Worm (Caenorhabditis elegans) whole organism, L4 larva: ENCODE measurements around the gene F48F7.6.

Experiments
- F37D6.2 ChIP-seq: sonication (generic microtip); optimal IDR thresholded peaks from 2 replicates; lab custom pipeline; 2016; ENCODE audit warnings: mild to moderate bottlenecking, missing genetic modification characterization, missing compliant biosample characterization
- Y105C5A.15 ChIP-seq: fragments of 200-800 bp; sonication (Bioruptor generic); IDR thresholded peaks from 2 replicates; pipeline ENCODE4 v1.3.6; 2022; ENCODE audit warnings: missing genetic modification characterization, missing compliant biosample characterization
- Y48G9A.11 ChIP-seq: fragments of 200-800 bp; sonication (Bioruptor generic); IDR thresholded peaks from 2 replicates; pipeline ENCODE4 v1.3.6; 2022; ENCODE audit warnings: missing genetic modification reagents, missing genetic modification characterization, missing compliant biosample characterization
- Y75B8A.6 ChIP-seq: fragments of 200-800 bp; sonication (Bioruptor generic); IDR thresholded peaks from 2 replicates; pipeline ENCODE4 v1.3.6; 2022; ENCODE audit warnings: missing genetic modification reagents, missing genetic modification characterization, missing compliant biosample characterization
- aha-1 ChIP-seq: fragments of 150-350 bp; peaks from one replicate; lab custom pipeline; 2014; ENCODE audit warnings: missing biosample characterization, missing genetic modification characterization
- ceh-20 ChIP-seq: fragments of 200-800 bp; sonication (Bioruptor generic); IDR thresholded peaks from 2 replicates; pipeline ENCODE4 v1.3.6; 2022; ENCODE audit warnings: missing genetic modification reagents, missing genetic modification characterization, missing compliant biosample characterization
- ceh-28 ChIP-seq: fragments of 150-350 bp; optimal IDR thresholded peaks from 2 replicates; lab custom pipeline; 2014; ENCODE audit warnings: missing biosample characterization, missing genetic modification reagents, missing genetic modification characterization
- ceh-32 ChIP-seq: sonication (generic microtip); optimal IDR thresholded peaks from 2 replicates; lab custom pipeline; 2016; ENCODE audit warnings: mild to moderate bottlenecking, missing genetic modification characterization, missing compliant biosample characterization; ENCODE audit not compliant: poor library complexity
- ctbp-1 ChIP-seq: fragments of 200-800 bp; sonication (Bioruptor generic); IDR thresholded peaks from 2 replicates; pipeline ENCODE4 v1.3.6; 2022; ENCODE audit warnings: missing genetic modification reagents, missing genetic modification characterization, missing compliant biosample characterization
- daf-16 ChIP-seq, 3 experiments: sonication (generic microtip); optimal IDR thresholded peaks; 2 replicates each; lab custom pipeline; 2016 to 2017; ENCODE audit warnings: missing genetic modification characterization in 3 of 3, missing genetic modification reagents in 3 of 3, mild to moderate bottlenecking in 2 of 3, missing compliant biosample characterization in 2 of 3, missing biosample characterization in 1 of 3, moderate library complexity in 1 of 3
- daf-8 ChIP-seq: fragments of 200-800 bp; sonication (Bioruptor generic); IDR thresholded peaks from 2 replicates; pipeline ENCODE4 v1.3.6; 2022; ENCODE audit warnings: missing genetic modification characterization, missing compliant biosample characterization
- dmd-6 ChIP-seq: fragments of 200-800 bp; sonication (Bioruptor generic); IDR thresholded peaks from 2 replicates; pipeline ENCODE4 v1.3.6; 2022; ENCODE audit warnings: missing genetic modification reagents, missing genetic modification characterization, missing compliant biosample characterization
- fkh-10 ChIP-seq: fragments of 150-350 bp; optimal IDR thresholded peaks from 2 replicates; lab custom pipeline; 2014; ENCODE audit warnings: missing biosample characterization, missing genetic modification reagents, missing genetic modification characterization
- hlh-11 ChIP-seq: fragments of 200-800 bp; sonication (Bioruptor generic); optimal IDR thresholded peaks from 2 replicates; lab custom pipeline; 2018; ENCODE audit warnings: mild to moderate bottlenecking, missing genetic modification characterization, missing compliant biosample characterization
- hlh-30 ChIP-seq: sonication (generic microtip); optimal IDR thresholded peaks from 2 replicates; lab custom pipeline; 2017; ENCODE audit warnings: antibody characterized with exemption, mild to moderate bottlenecking, missing genetic modification characterization, missing compliant biosample characterization; ENCODE audit not compliant: insufficient read depth
- hmg-1.1 ChIP-seq: fragments of 200-800 bp; sonication (Bioruptor generic); IDR thresholded peaks from 2 replicates; pipeline ENCODE4 v1.3.6; 2022; ENCODE audit warnings: missing genetic modification reagents, missing genetic modification characterization, missing compliant biosample characterization
- lin-13 ChIP-seq: fragments of 150-350 bp; optimal IDR thresholded peaks from 2 replicates; lab custom pipeline; 2014; ENCODE audit warnings: missing biosample characterization, missing genetic modification reagents, missing genetic modification characterization
- lin-15B ChIP-seq: fragments of 150-350 bp; sonication (generic microtip); optimal IDR thresholded peaks from 3 replicates; lab custom pipeline; 2014; ENCODE audit warnings: missing biosample characterization, missing genetic modification characterization
- lin-39 ChIP-seq: fragments of 150-350 bp; optimal IDR thresholded peaks from 2 replicates; lab custom pipeline; 2014; ENCODE audit warnings: missing biosample characterization, missing genetic modification reagents, missing genetic modification characterization
- lsy-2 ChIP-seq, 2 experiments: fragments of 150-350 bp in 1 of 2; sonication (generic microtip) in 1 of 2; optimal IDR thresholded peaks; 2 replicates each; lab custom pipeline; 2014 to 2017; ENCODE audit warnings: missing biosample characterization in 2 of 2, missing genetic modification characterization in 2 of 2
- madf-5 ChIP-seq, 2 experiments: fragments of 200-800 bp; sonication (Bioruptor generic); IDR thresholded peaks; 2 replicates each; pipeline ENCODE4 v1.3.6; 2022; ENCODE audit warnings: missing compliant biosample characterization in 2 of 2, missing genetic modification characterization in 2 of 2
- mdl-1 ChIP-seq, 2 experiments: fragments of 150-350 bp in 1 of 2; sonication (generic microtip) in 1 of 2; optimal IDR thresholded peaks; 2 replicates each; lab custom pipeline; 2014 to 2017; ENCODE audit warnings: missing biosample characterization in 2 of 2, missing genetic modification characterization in 2 of 2
- mep-1 ChIP-seq: fragments of 150-350 bp; sonication (generic microtip); optimal IDR thresholded peaks from 3 replicates; lab custom pipeline; 2014; ENCODE audit warnings: missing biosample characterization, missing genetic modification characterization
- mes-2 ChIP-seq: sonication (generic microtip); optimal IDR thresholded peaks from 2 replicates; lab custom pipeline; 2016; ENCODE audit warnings: missing genotype, mild to moderate bottlenecking, missing genetic modification characterization, missing compliant biosample characterization; ENCODE audit not compliant: poor library complexity, severe bottlenecking
- nhr-10 ChIP-seq: fragments of 150-350 bp; optimal IDR thresholded peaks from 2 replicates; lab custom pipeline; 2014; ENCODE audit warnings: missing biosample characterization, missing genetic modification characterization
- nhr-11 ChIP-seq: fragments of 150-350 bp; optimal IDR thresholded peaks from 2 replicates; lab custom pipeline; 2014; ENCODE audit warnings: missing biosample characterization, missing genetic modification characterization
- nhr-237 ChIP-seq: sonication (generic microtip); optimal IDR thresholded peaks from 2 replicates; lab custom pipeline; 2017; ENCODE audit warnings: missing biosample characterization, missing genetic modification characterization
- nhr-76 ChIP-seq: fragments of 150-350 bp; optimal IDR thresholded peaks from 2 replicates; lab custom pipeline; 2014; ENCODE audit warnings: missing biosample characterization, missing genetic modification characterization
- rbr-2 ChIP-seq: sonication (generic microtip); optimal IDR thresholded peaks from 2 replicates; lab custom pipeline; 2016; ENCODE audit warnings: missing genotype, missing genetic modification characterization, missing compliant biosample characterization
- set-16 ChIP-seq: fragments of 200-800 bp; sonication (Bioruptor generic); IDR thresholded peaks from 2 replicates; pipeline ENCODE4 v1.3.6; 2022; ENCODE audit warnings: missing genetic modification reagents, missing genetic modification characterization, missing compliant biosample characterization
- snpc-1.2 ChIP-seq: fragments of 200-800 bp; sonication (Bioruptor generic); IDR thresholded peaks from 2 replicates; pipeline ENCODE4 v1.3.6; 2022; ENCODE audit warnings: missing genetic modification reagents, missing genetic modification characterization, missing compliant biosample characterization
- tag-97 ChIP-seq: fragments of 200-800 bp; sonication (Bioruptor generic); IDR thresholded peaks from 2 replicates; pipeline ENCODE4 v1.3.6; 2022; ENCODE audit warnings: missing genetic modification characterization, missing compliant biosample characterization
- tra-1 ChIP-seq: fragments of 200-800 bp; sonication (Bioruptor generic); IDR thresholded peaks from 2 replicates; pipeline ENCODE4 v1.3.6; 2022; ENCODE audit warnings: missing genetic modification reagents, missing genetic modification characterization, missing compliant biosample characterization
- unc-130 ChIP-seq: sonication (generic microtip); optimal IDR thresholded peaks from 2 replicates; lab custom pipeline; 2016; ENCODE audit warnings: missing genetic modification reagents, missing genetic modification characterization, missing compliant biosample characterization
- unc-39 ChIP-seq: sonication (generic microtip); optimal IDR thresholded peaks from 2 replicates; lab custom pipeline; 2017; ENCODE audit warnings: missing biosample characterization, missing genetic modification characterization
- unc-62 ChIP-seq, 3 experiments: fragments of 150-350 bp in 1 of 3; sonication (generic microtip); optimal IDR thresholded peaks in 2 of 3; peaks in 1 of 3; 1 replicate in 1 of 3; 2 replicates in 2 of 3; lab custom pipeline; 2014 to 2017; ENCODE audit warnings: missing biosample characterization in 3 of 3, missing genetic modification characterization in 3 of 3, missing genetic modification reagents in 3 of 3, missing genotype in 1 of 3
- vab-7 ChIP-seq: fragments of 200-800 bp; sonication (Bioruptor generic); IDR thresholded peaks from 2 replicates; pipeline ENCODE4 v1.3.6; 2022; ENCODE audit warnings: missing genetic modification reagents, missing genetic modification characterization, missing compliant biosample characterization
- zag-1 ChIP-seq: fragments of 150-350 bp; optimal IDR thresholded peaks from 2 replicates; lab custom pipeline; 2014; ENCODE audit warnings: missing biosample characterization, missing genetic modification characterization
- zip-2 ChIP-seq: fragments of 150-350 bp; optimal IDR thresholded peaks from 2 replicates; lab custom pipeline; 2014; ENCODE audit warnings: missing biosample characterization, missing genetic modification characterization

F48F7.6 gene

ce11 chrX:14015808-14016207 lies 38.2 kb downstream of the F48F7.6 start (continued):
- TF ChIP-seq lin-39 (tag; lab: Kevin White, UChicago) (no peak), zip-2 (tag; lab: Kevin White, UChicago) (peak; percentile 27), unc-130 (peak; percentile 70), ceh-32 (tag; lab: Kevin White, UChicago) (peak; percentile 18), ceh-28 (tag; lab: Kevin White, UChicago) (no peak), daf-8 (no peak), madf-5 (GFP tag; IDR thresholded peaks at IDR 0.05; lab: Robert Waterston, UW) (peak; percentile 75 to 80; a peak in 2 of 4 replicates), lin-13 (GFP tag; lab: Kevin White, UChicago) (peak; percentile 68), lin-15B (tag; lab: Kevin White, UChicago) (no peak), Y105C5A.15 (GFP tag; lab: Robert Waterston, UW) (peak; percentile 82), zag-1 (no peak), daf-16 (GFP tag; optimal IDR thresholded peaks at IDR 0.05; lab: Kevin White, UChicago) (peak; percentile 66 to 73), daf-16 (tag; optimal IDR thresholded peaks at IDR 0.05; lab: Kevin White, UChicago) (peak; percentile 73), hmg-1.1 (GFP tag; lab: Robert Waterston, UW) (peak; percentile 96)

DNA sequence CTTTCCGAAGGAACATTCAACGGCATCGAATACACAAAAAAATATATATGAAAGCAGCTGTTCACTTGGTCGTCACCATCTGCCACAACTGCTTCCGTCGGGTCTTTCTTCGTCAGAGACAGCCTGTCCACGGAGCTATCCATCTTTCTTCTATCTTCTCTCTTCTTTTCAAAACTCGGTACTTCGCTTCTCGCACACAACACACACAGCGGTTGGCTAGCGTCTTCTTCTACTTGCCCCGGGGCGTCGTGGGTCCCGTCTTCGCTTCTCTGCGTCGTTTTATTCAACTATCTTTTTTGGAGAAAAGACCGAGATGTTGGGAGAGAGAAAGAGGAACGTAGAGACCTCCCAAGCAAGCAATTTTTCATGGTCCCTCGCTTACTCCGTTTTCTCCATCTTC lies 39.1 kb downstream of the F48F7.6 start:
- TF ChIP-seq vab-7 (GFP tag; lab: Robert Waterston, UW) (0 out of 2 replicates have a peak, but pooled peaks have one; percentile 21), unc-130 (no peak), madf-5 (GFP tag; IDR thresholded peaks at IDR 0.05; lab: Robert Waterston, UW) (no peak), nhr-76 (tag; lab: Kevin White, UChicago) (no peak), snpc-1.2 (GFP tag; lab: Robert Waterston, UW) (0 out of 2 replicates have a peak, but pooled peaks have one; percentile 18), hmg-1.1 (GFP tag; lab: Robert Waterston, UW) (peak; percentile 83), aha-1 (tag; lab: Kevin White, UChicago) (peak; percentile 37), tra-1 (GFP tag; lab: Robert Waterston, UW) (0 out of 2 replicates have a peak, but pooled peaks have one; percentile 56), unc-62 (GFP tag; optimal IDR thresholded peaks at IDR 0.05 in 1 of 2; lab: Kevin White, UChicago) (peak in 1 of 2 experiments; percentile 99), unc-62 (tag; optimal IDR thresholded peaks at IDR 0.05; lab: Kevin White, UChicago) (no peak), mes-2 (tag; lab: Kevin White, UChicago) (peak; percentile 37), ceh-20 (GFP tag; lab: Robert Waterston, UW) (0 out of 2 replicates have a peak, but pooled peaks have one; percentile 58), fkh-10 (peak; percentile 33), F37D6.2 (tag; lab: Kevin White, UChicago) (peak; percentile 71), dmd-6 (0 out of 2 replicates have a peak, but pooled peaks have one; percentile 16), mep-1 (tag; lab: Kevin White, UChicago) (peak; percentile 76), nhr-10 (tag; lab: Kevin White, UChicago) (no peak), tag-97 (GFP tag; lab: Robert Waterston, UW) (no peak), mdl-1 (tag; optimal IDR thresholded peaks at IDR 0.05; lab: Kevin White, UChicago) (peak in 1 of 2 experiments; percentile 31), unc-39 (tag; lab: Kevin White, UChicago) (no peak), hlh-11 (peak; percentile 61), lsy-2 (tag; optimal IDR thresholded peaks at IDR 0.05; lab: Kevin White, UChicago) (peak in 1 of 2 experiments; percentile 55), rbr-2 (tag; lab: Kevin White, UChicago) (peak; percentile 65), set-16 (peak; percentile 38; the same call in 1 of the 2 replicates), nhr-11 (tag; lab: Kevin White, UChicago) (peak; percentile 64), daf-16 (GFP tag; optimal IDR thresholded peaks at IDR 0.05; lab: Kevin White, UChicago) (peak in 1 of 2 experiments; percentile 53), daf-16 (tag; optimal IDR thresholded peaks at IDR 0.05; lab: Kevin White, UChicago) (no peak), ctbp-1 (GFP tag; lab: Robert Waterston, UW) (peak; percentile 82)

DNA sequence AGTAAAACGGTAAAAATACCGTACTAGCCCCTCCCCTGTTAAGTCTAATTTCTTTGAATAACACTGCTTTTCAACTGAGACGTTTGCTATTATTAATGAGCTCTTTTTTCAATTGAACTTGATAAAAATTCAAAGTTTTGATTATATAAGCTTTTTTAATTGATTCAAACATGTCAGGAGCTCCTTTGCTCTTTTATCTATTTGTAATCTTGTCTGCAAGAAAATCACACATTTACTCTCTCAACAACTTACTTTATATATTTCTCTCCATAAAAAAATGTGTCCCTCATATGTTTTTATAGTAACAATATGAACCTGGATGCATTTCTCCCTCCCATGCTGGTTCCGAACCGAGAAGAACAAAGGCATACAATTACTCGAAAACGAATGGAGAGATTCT lies 42.7 kb downstream of the F48F7.6 start, which contains the start of gene C04C11.1:
Gene C04C11.1 (plus strand): TSS at position 301 of the 400 bp plus-strand sequence.
- TF ChIP-seq Y48G9A.11 (GFP tag; lab: Robert Waterston, UW) (no peak), Y75B8A.6 (GFP tag; lab: Robert Waterston, UW) (no peak), mdl-1 (tag; optimal IDR thresholded peaks at IDR 0.05; lab: Kevin White, UChicago) (no peak), hlh-30 (no peak), nhr-237 (tag; lab: Kevin White, UChicago) (no peak)
